Fruit fly (Drosophila melanogaster) whole organism, prepupa: ENCODE results near the gene CG6195.

Experiments used
- Blimp-1 ChIP-seq: fragments of 200-800 bp; sonication (Bioruptor generic); optimal IDR thresholded peaks from 3 replicates; lab custom pipeline; 2017; ENCODE audit warnings: missing biosample characterization, missing genetic modification characterization, mild to moderate bottlenecking, moderate library complexity, missing genetic modification reagents
- CG10631 ChIP-seq: fragments of 200-800 bp; sonication (Bioruptor generic); optimal IDR thresholded peaks from 2 replicates; lab custom pipeline; 2016; ENCODE audit warnings: missing biosample characterization, missing genetic modification characterization
- CG10669 ChIP-seq: fragments of 200-800 bp; sonication (Bioruptor generic); optimal IDR thresholded peaks from 3 replicates; lab custom pipeline; 2018; ENCODE audit warnings: missing biosample characterization, mild to moderate bottlenecking, missing genetic modification characterization, moderate library complexity
- CG11294 ChIP-seq: fragments of 200-800 bp; sonication (Bioruptor generic); IDR thresholded peaks from 2 replicates; pipeline ENCODE4 v1.3.6; 2022; ENCODE audit warnings: missing biosample characterization, missing genetic modification characterization
- CG11762 ChIP-seq: fragments of 200-800 bp; sonication (Bioruptor generic); optimal IDR thresholded peaks from 3 replicates; lab custom pipeline; 2016; ENCODE audit warnings: missing biosample characterization, missing genetic modification characterization; ENCODE audit not compliant: insufficient read depth
- CG11902 ChIP-seq: fragments of 200-800 bp; sonication (Bioruptor generic); optimal IDR thresholded peaks from 3 replicates; lab custom pipeline; 2016; ENCODE audit warnings: missing biosample characterization, missing genetic modification characterization
- CG15336 ChIP-seq: fragments of 200-800 bp; sonication (Bioruptor generic); IDR thresholded peaks from 2 replicates; pipeline ENCODE4 v1.3.6; 2022; ENCODE audit warnings: missing biosample characterization, missing genetic modification characterization
- CG1621 ChIP-seq: fragments of 200-800 bp; sonication (Bioruptor generic); optimal IDR thresholded peaks from 3 replicates; lab custom pipeline; 2018; ENCODE audit warnings: missing biosample characterization, mild to moderate bottlenecking, missing genetic modification characterization
- CG31627 ChIP-seq: fragments of 200-800 bp; sonication (Bioruptor generic); optimal IDR thresholded peaks from 3 replicates; lab custom pipeline; 2016; ENCODE audit warnings: missing biosample characterization, missing genetic modification characterization
- CG32006 ChIP-seq: fragments of 200-800 bp; sonication (Bioruptor generic); optimal IDR thresholded peaks from 3 replicates; lab custom pipeline; 2017; ENCODE audit warnings: missing biosample characterization, mild to moderate bottlenecking, missing genetic modification characterization
- CG34406 ChIP-seq: fragments of 200-800 bp; sonication (Bioruptor generic); optimal IDR thresholded peaks from 3 replicates; lab custom pipeline; 2016; ENCODE audit warnings: missing biosample characterization, missing genetic modification characterization
- CG3919 ChIP-seq: fragments of 200-800 bp; sonication (Bioruptor generic); optimal IDR thresholded peaks from 3 replicates; lab custom pipeline; 2016; ENCODE audit warnings: missing biosample characterization, missing genetic modification characterization
- CG6163 ChIP-seq: fragments of 200-800 bp; sonication (Bioruptor generic); IDR thresholded peaks from 3 replicates; pipeline ENCODE4 v1.3.6; 2022; ENCODE audit warnings: missing biosample characterization, missing genetic modification characterization
- CG6792 ChIP-seq: fragments of 200-800 bp; sonication (Bioruptor generic); optimal IDR thresholded peaks from 3 replicates; lab custom pipeline; 2016; ENCODE audit warnings: missing biosample characterization, missing genetic modification characterization
- CG6808 ChIP-seq: fragments of 200-800 bp; sonication (Bioruptor generic); optimal IDR thresholded peaks from 3 replicates; lab custom pipeline; 2017; ENCODE audit warnings: missing biosample characterization, missing genetic modification characterization, mild to moderate bottlenecking, moderate library complexity, missing genetic modification reagents
- CG6854 ChIP-seq: fragments of 200-800 bp; sonication (Bioruptor generic); optimal IDR thresholded peaks from 2 replicates; lab custom pipeline; 2017; ENCODE audit warnings: missing biosample characterization, mild to moderate bottlenecking, missing genetic modification characterization
- CG8119 ChIP-seq: fragments of 200-800 bp; sonication (Bioruptor generic); IDR thresholded peaks from 3 replicates; pipeline ENCODE4 v1.3.6; 2022; ENCODE audit warnings: missing biosample characterization, missing genetic modification characterization
- CG9139 ChIP-seq: fragments of 200-800 bp; sonication (Bioruptor generic); optimal IDR thresholded peaks from 3 replicates; lab custom pipeline; 2017; ENCODE audit warnings: missing biosample characterization, mild to moderate bottlenecking, missing genetic modification characterization
- Eip75B ChIP-seq: fragments of 200-800 bp; sonication (Bioruptor generic); optimal IDR thresholded peaks from 3 replicates; lab custom pipeline; 2016; ENCODE audit warnings: missing biosample characterization, missing genetic modification characterization
- Eip78C ChIP-seq: fragments of 200-800 bp; sonication (Bioruptor generic); peaks from one replicate; lab custom pipeline; 2016; ENCODE audit warnings: missing biosample characterization, missing genetic modification characterization
- Eip93F ChIP-seq: fragments of 200-800 bp; sonication (Bioruptor generic); optimal IDR thresholded peaks from 2 replicates; lab custom pipeline; 2016; ENCODE audit warnings: missing biosample characterization, mild to moderate bottlenecking, missing genetic modification characterization
- Gug ChIP-seq: fragments of 200-800 bp; sonication (Bioruptor generic); IDR thresholded peaks from 2 replicates; pipeline ENCODE4 v1.3.6; 2022; ENCODE audit warnings: missing biosample characterization, missing genetic modification characterization
- Hr39 ChIP-seq: fragments of 200-800 bp; sonication (Bioruptor generic); optimal IDR thresholded peaks from 2 replicates; lab custom pipeline; 2016; ENCODE audit warnings: missing biosample characterization, missing genetic modification characterization
- Hr4 ChIP-seq: fragments of 200-800 bp; sonication (Bioruptor generic); optimal IDR thresholded peaks from 3 replicates; lab custom pipeline; 2016; ENCODE audit warnings: missing biosample characterization, missing genetic modification characterization
- Lpt ChIP-seq: fragments of 200-800 bp; sonication (Bioruptor generic); optimal IDR thresholded peaks from 3 replicates; lab custom pipeline; 2016; ENCODE audit warnings: missing biosample characterization, missing genetic modification characterization
- Met ChIP-seq: fragments of 200-800 bp; sonication (Bioruptor generic); optimal IDR thresholded peaks from 3 replicates; lab custom pipeline; 2016; ENCODE audit warnings: missing biosample characterization, missing genetic modification characterization
- OdsH ChIP-seq: fragments of 200-800 bp; sonication (Bioruptor generic); optimal IDR thresholded peaks from 3 replicates; lab custom pipeline; 2016; ENCODE audit warnings: missing biosample characterization, missing genetic modification characterization
- Sox102F ChIP-seq: fragments of 200-800 bp; sonication (Bioruptor generic); optimal IDR thresholded peaks from 2 replicates; lab custom pipeline; 2016; ENCODE audit warnings: missing biosample characterization, mild to moderate bottlenecking, missing genetic modification characterization
- Sox14 ChIP-seq: fragments of 200-800 bp; sonication (Bioruptor generic); optimal IDR thresholded peaks from 3 replicates; lab custom pipeline; 2016; ENCODE audit warnings: missing biosample characterization, missing genetic modification characterization
- acj6 ChIP-seq: fragments of 200-800 bp; sonication (Bioruptor generic); optimal IDR thresholded peaks from 3 replicates; lab custom pipeline; 2016; ENCODE audit warnings: missing biosample characterization, missing genetic modification characterization
- cyc ChIP-seq: fragments of 200-800 bp; sonication (Bioruptor generic); optimal IDR thresholded peaks from 3 replicates; lab custom pipeline; 2016; ENCODE audit warnings: missing biosample characterization, missing genetic modification characterization
- eg ChIP-seq: fragments of 200-800 bp; sonication (Bioruptor generic); IDR thresholded peaks from 3 replicates; pipeline ENCODE4 v1.3.6; 2022; ENCODE audit warnings: missing biosample characterization, missing genetic modification characterization
- esn ChIP-seq: fragments of 200-800 bp; sonication (Bioruptor generic); optimal IDR thresholded peaks from 2 replicates; lab custom pipeline; 2016; ENCODE audit warnings: missing biosample characterization, mild to moderate bottlenecking, missing genetic modification characterization, moderate library complexity
- fkh ChIP-seq: fragments of 200-800 bp; sonication (Bioruptor generic); optimal IDR thresholded peaks from 3 replicates; lab custom pipeline; 2017; ENCODE audit warnings: missing biosample characterization, mild to moderate bottlenecking, missing genetic modification characterization, moderate library complexity
- lz ChIP-seq: fragments of 200-800 bp; sonication (Bioruptor generic); optimal IDR thresholded peaks from 3 replicates; lab custom pipeline; 2016; ENCODE audit warnings: missing biosample characterization, missing genetic modification characterization
- salr ChIP-seq, 2 experiments: fragments of 200-800 bp; sonication (Bioruptor generic); optimal IDR thresholded peaks; 3 replicates each; lab custom pipeline; 2016 to 2018; ENCODE audit warnings: missing biosample characterization in 2 of 2, missing genetic modification characterization in 2 of 2, mild to moderate bottlenecking in 1 of 2
- ss ChIP-seq, 2 experiments: fragments of 200-800 bp; sonication (Bioruptor generic); optimal IDR thresholded peaks; 2 replicates in 1 of 2; 3 replicates in 1 of 2; lab custom pipeline; 2017 to 2018; ENCODE audit warnings: mild to moderate bottlenecking in 2 of 2, missing biosample characterization in 2 of 2, missing genetic modification characterization in 2 of 2, moderate library complexity in 1 of 2
- svp ChIP-seq: fragments of 200-800 bp; sonication (Bioruptor generic); peaks from one replicate; lab custom pipeline; 2016; ENCODE audit warnings: missing biosample characterization, missing genetic modification characterization
- topi ChIP-seq: fragments of 200-800 bp; sonication (Bioruptor generic); optimal IDR thresholded peaks from 3 replicates; lab custom pipeline; 2016; ENCODE audit warnings: missing biosample characterization, missing genetic modification characterization
- vri ChIP-seq: fragments of 200-800 bp; sonication (Bioruptor generic); optimal IDR thresholded peaks from 3 replicates; lab custom pipeline; 2016; ENCODE audit warnings: missing biosample characterization, mild to moderate bottlenecking, missing genetic modification characterization

Gene CG6195

dm6 chr3R:19623606-19624005 is 24.6 kb downstream of the CG6195 start (continued):
- TF ChIP-seq CG6854 (GFP tag; lab: Kevin White, UChicago), result no peak
- TF ChIP-seq Lpt (GFP tag; lab: Kevin White, UChicago), result peak; percentile 68
- TF ChIP-seq Blimp-1 (GFP tag; lab: Kevin White, UChicago), result peak; percentile 28
- no peak for TF ChIP-seq Eip93F (GFP tag; lab: Kevin White, UChicago)
- peak; percentile 77 for TF ChIP-seq lz (GFP tag; lab: Kevin White, UChicago)
- no peak for TF ChIP-seq vri (GFP tag; lab: Kevin White, UChicago)
- TF ChIP-seq Hr4, result peak; percentile 74
- peak; percentile 81 for TF ChIP-seq acj6 (GFP tag; lab: Kevin White, UChicago)
- TF ChIP-seq CG6808 (GFP tag; lab: Kevin White, UChicago), result peak; percentile 40
- TF ChIP-seq salr (GFP tag; optimal IDR thresholded peaks at IDR 0.05; lab: Kevin White, UChicago), result peak; percentile 29 to 46
- peak; percentile 80 for TF ChIP-seq topi (GFP tag; lab: Kevin White, UChicago)
- TF ChIP-seq OdsH (GFP tag; lab: Kevin White, UChicago), result peak; percentile 79
- TF ChIP-seq svp (GFP tag; lab: Kevin White, UChicago), result peak; percentile 90
- peak; percentile 67 for TF ChIP-seq CG11902
- TF ChIP-seq Met (GFP tag; lab: Kevin White, UChicago), result peak; percentile 81
- TF ChIP-seq esn (GFP tag; lab: Kevin White, UChicago), result peak; percentile 82
- peak; percentile 66 for TF ChIP-seq CG8119 (GFP tag; lab: Robert Waterston, UW)
- peak; percentile 80 for TF ChIP-seq eg (GFP tag; lab: Robert Waterston, UW)
- TF ChIP-seq CG3919, result peak; percentile 79
- peak in 1 of 2 experiments; percentile 50 for TF ChIP-seq ss (GFP tag; optimal IDR thresholded peaks at IDR 0.05; lab: Kevin White, UChicago)
- peak; percentile 75 for TF ChIP-seq CG32006
- TF ChIP-seq CG6163 (GFP tag; lab: Robert Waterston, UW), result peak; percentile 72
- TF ChIP-seq cyc (GFP tag; lab: Kevin White, UChicago), result peak; percentile 77
- peak; percentile 57 for TF ChIP-seq CG11762 (GFP tag; lab: Kevin White, UChicago)
- peak; percentile 78 for TF ChIP-seq Sox14
- peak; percentile 24 for TF ChIP-seq CG1621 (tag; lab: Kevin White, UChicago)
- peak; percentile 83 for TF ChIP-seq Eip75B (GFP tag; lab: Kevin White, UChicago)
- peak; percentile 37 for TF ChIP-seq CG9139
- TF ChIP-seq CG15336 (GFP tag; lab: Robert Waterston, UW), result peak; percentile 78
- peak; percentile 85 for TF ChIP-seq CG31627 (GFP tag; lab: Kevin White, UChicago)
- TF ChIP-seq CG10669, result peak; percentile 65
- TF ChIP-seq CG10631 (GFP tag; lab: Kevin White, UChicago), result peak; percentile 60
- peak; percentile 78 for TF ChIP-seq CG6792
- peak; percentile 53 for TF ChIP-seq CG11294 (GFP tag; lab: Robert Waterston, UW)
- TF ChIP-seq Hr39, result peak; percentile 80
- peak; percentile 76 for TF ChIP-seq CG34406 (GFP tag; lab: Kevin White, UChicago)
- TF ChIP-seq Gug (GFP tag; lab: Robert Waterston, UW), result peak; percentile 42
- TF ChIP-seq Sox102F, result peak; percentile 64

dm6 chr3R:19622005-19622404 is 26.2 kb downstream of the CG6195 start:
- TF ChIP-seq acj6 (GFP tag; lab: Kevin White, UChicago) (no peak), vri (GFP tag; lab: Kevin White, UChicago) (peak; percentile 62)

dm6 chr3R:19620953-19621352 is 27.3 kb downstream of the CG6195 start:
- peak; percentile 25 for TF ChIP-seq Eip78C
- TF ChIP-seq CG6163 (GFP tag; lab: Robert Waterston, UW), result peak; percentile 14; the same call in 1 of the 3 replicates
- peak; percentile 42 for TF ChIP-seq fkh
- TF ChIP-seq Eip93F (GFP tag; lab: Kevin White, UChicago), result no peak
